Fruit fly (Drosophila melanogaster): ENCODE data around the gene GstD7.

DNA sequence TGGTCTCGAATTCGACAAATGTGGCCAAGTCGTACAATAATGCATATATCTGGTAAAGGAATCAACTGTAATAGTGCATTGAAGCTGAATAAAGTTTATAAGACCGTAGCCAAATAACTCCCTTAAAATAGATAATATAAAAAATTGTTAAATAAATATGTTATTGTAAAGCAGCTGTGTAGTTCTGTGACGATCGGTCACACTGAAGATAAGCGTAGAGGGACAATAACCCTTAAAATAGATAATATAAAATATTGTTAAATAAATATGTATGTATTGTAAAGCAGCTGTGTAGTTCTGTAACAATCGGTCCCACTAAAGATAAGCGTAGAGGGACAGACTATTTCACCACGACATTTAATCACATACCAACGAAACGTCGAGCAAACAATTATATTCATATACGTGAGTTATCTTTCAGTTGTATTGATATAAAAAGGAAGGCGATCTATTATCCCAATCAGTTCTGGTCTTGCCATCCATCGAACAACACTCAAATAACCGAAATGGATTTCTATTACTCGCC is 3.0 kb upstream of the GstD7 start, which contains the start of gene GstD5:
- no peak for TF ChIP-seq CG4318 (GFP tag; optimal IDR thresholded peaks at IDR 0.05)
- TF ChIP-seq Lpt (GFP tag; optimal IDR thresholded peaks at IDR 0.05): no peak
- no peak for TF ChIP-seq Smox (GFP tag; optimal IDR thresholded peaks at IDR 0.05)
- TF ChIP-seq ss (GFP tag; optimal IDR thresholded peaks at IDR 0.05): no peak
- TF ChIP-seq Gug (GFP tag; IDR thresholded peaks at IDR 0.05): no peak
- no peak for TF ChIP-seq CG6163 (GFP tag; IDR thresholded peaks at IDR 0.05)
